Fruit fly (Drosophila melanogaster) whole organism, embryonic: ENCODE data around the gene CG12075.

ENCODE experiments used
- Ada2b ChIP-seq: fragments of 200-800 bp; sonication (Bioruptor generic); IDR thresholded peaks from 2 replicates; pipeline ENCODE4 v1.3.6; 2022; ENCODE audit warnings: missing biosample characterization, missing genetic modification characterization
- Bdp1 ChIP-seq: fragments of 200-800 bp; sonication (Bioruptor generic); optimal IDR thresholded peaks from 3 replicates; lab custom pipeline; 2016; ENCODE audit warnings: missing biosample characterization, missing genetic modification characterization
- BtbVII ChIP-seq: fragments of 200-800 bp; sonication (Bioruptor generic); optimal IDR thresholded peaks from 3 replicates; lab custom pipeline; 2017; ENCODE audit warnings: missing biosample characterization, mild to moderate bottlenecking, missing genetic modification characterization
- CG10431 ChIP-seq: fragments of 200-800 bp; sonication (Bioruptor generic); optimal IDR thresholded peaks from 3 replicates; lab custom pipeline; 2018; ENCODE audit warnings: missing biosample characterization, mild to moderate bottlenecking, missing genetic modification characterization
- CG10543 ChIP-seq: fragments of 200-800 bp; sonication (Bioruptor generic); optimal IDR thresholded peaks from 3 replicates; lab custom pipeline; 2017; ENCODE audit warnings: missing biosample characterization, mild to moderate bottlenecking, missing genetic modification characterization, moderate library complexity
- CG10565 ChIP-seq: fragments of 200-800 bp; sonication (Bioruptor generic); optimal IDR thresholded peaks from 3 replicates; lab custom pipeline; 2016; ENCODE audit warnings: missing biosample characterization, mild to moderate bottlenecking, missing genetic modification characterization
- CG11456 ChIP-seq: fragments of 200-800 bp; sonication (Bioruptor generic); IDR thresholded peaks from 3 replicates; pipeline ENCODE4 v1.3.6; 2022; ENCODE audit warnings: missing biosample characterization, missing genetic modification characterization
- CG12071 ChIP-seq: fragments of 200-800 bp; sonication (Bioruptor generic); optimal IDR thresholded peaks from 3 replicates; lab custom pipeline; 2018; ENCODE audit warnings: missing biosample characterization, mild to moderate bottlenecking, missing genetic modification characterization
- CG12219 ChIP-seq: fragments of 200-800 bp; sonication (Bioruptor generic); optimal IDR thresholded peaks from 3 replicates; lab custom pipeline; 2018; ENCODE audit warnings: missing biosample characterization, mild to moderate bottlenecking, missing genetic modification characterization
- CG13287 ChIP-seq: fragments of 200-800 bp; sonication (Bioruptor generic); IDR thresholded peaks from 2 replicates; pipeline ENCODE4 v1.3.6; 2022; ENCODE audit warnings: missing biosample characterization, missing genetic modification characterization; ENCODE audit not compliant: partially characterized antibody
- CG13296 ChIP-seq: fragments of 200-800 bp; sonication (Bioruptor generic); optimal IDR thresholded peaks from 3 replicates; lab custom pipeline; 2018; ENCODE audit warnings: missing biosample characterization, mild to moderate bottlenecking, missing genetic modification characterization
- CG15601 ChIP-seq: fragments of 200-800 bp; sonication (Bioruptor generic); optimal IDR thresholded peaks from 3 replicates; lab custom pipeline; 2019; ENCODE audit warnings: missing biosample characterization, mild to moderate bottlenecking, missing genetic modification characterization, moderate library complexity
- CG1647 ChIP-seq: fragments of 200-800 bp; sonication (Bioruptor generic); optimal IDR thresholded peaks from 3 replicates; lab custom pipeline; 2016; ENCODE audit warnings: missing biosample characterization, missing genetic modification characterization
- CG16863 ChIP-seq: fragments of 200-800 bp; sonication (Bioruptor generic); optimal IDR thresholded peaks from 3 replicates; lab custom pipeline; 2016; ENCODE audit warnings: missing biosample characterization, missing genetic modification characterization
- CG17186 ChIP-seq: fragments of 200-800 bp; sonication (Bioruptor generic); optimal IDR thresholded peaks from 3 replicates; lab custom pipeline; 2017; ENCODE audit warnings: missing biosample characterization, missing genetic modification reagents, missing genetic modification characterization
- CG18476 ChIP-seq: fragments of 200-800 bp; sonication (Bioruptor generic); optimal IDR thresholded peaks from 2 replicates; lab custom pipeline; 2016; ENCODE audit warnings: missing biosample characterization, mild to moderate bottlenecking, missing genetic modification characterization
- CG30020 ChIP-seq: fragments of 200-800 bp; optimal IDR thresholded peaks from 2 replicates; lab custom pipeline; 2019; ENCODE audit warnings: missing biosample characterization, mild to moderate bottlenecking, missing genetic modification characterization, moderate library complexity
- CG6272 ChIP-seq: fragments of 200-800 bp; sonication (Bioruptor generic); IDR thresholded peaks from 2 replicates; pipeline ENCODE4 v1.3.6; 2022; ENCODE audit warnings: missing biosample characterization, missing genetic modification characterization
- CG7372 ChIP-seq: fragments of 200-800 bp; sonication (Bioruptor generic); IDR thresholded peaks from 2 replicates; pipeline ENCODE4 v1.3.6; 2022; ENCODE audit warnings: missing biosample characterization, missing genetic modification characterization
- CG8478 ChIP-seq: fragments of >200 bp; optimal IDR thresholded peaks from 2 replicates; lab custom pipeline; 2018
- Dad ChIP-seq: fragments of 200-800 bp; sonication (Bioruptor generic); optimal IDR thresholded peaks from 3 replicates; lab custom pipeline; 2016; ENCODE audit warnings: missing biosample characterization, missing genetic modification characterization
- Deaf1 ChIP-seq: fragments of 200-800 bp; optimal IDR thresholded peaks from 3 replicates; lab custom pipeline; 2019; ENCODE audit warnings: missing biosample characterization, mild to moderate bottlenecking, missing genetic modification characterization, moderate library complexity
- Ets97D ChIP-seq: fragments of 200-800 bp; sonication (Bioruptor generic); optimal IDR thresholded peaks from 3 replicates; lab custom pipeline; 2016; ENCODE audit warnings: missing biosample characterization, missing genetic modification characterization
- Fer2 ChIP-seq: fragments of 200-800 bp; sonication (Bioruptor generic); optimal IDR thresholded peaks from 2 replicates; lab custom pipeline; 2018; ENCODE audit warnings: missing biosample characterization, mild to moderate bottlenecking, missing genetic modification characterization, moderate library complexity
- Med ChIP-seq: fragments of 200-800 bp; sonication (Bioruptor generic); peaks from one replicate; lab custom pipeline; 2016; ENCODE audit warnings: missing biosample characterization, missing genetic modification characterization, mild to moderate bottlenecking, inconsistent platforms, moderate library complexity
- Mes4 ChIP-seq: fragments of 200-800 bp; sonication (Bioruptor generic); optimal IDR thresholded peaks from 2 replicates; lab custom pipeline; 2016; ENCODE audit warnings: missing biosample characterization, missing genetic modification characterization
- Optix ChIP-seq: fragments of 200-800 bp; sonication (Bioruptor generic); IDR thresholded peaks from 3 replicates; pipeline ENCODE4 v1.3.6; 2022; ENCODE audit warnings: missing biosample characterization, missing genetic modification characterization
- Scr ChIP-seq: fragments of 200-800 bp; sonication (Bioruptor generic); IDR thresholded peaks from 2 replicates; pipeline ENCODE4 v1.3.6; 2022; ENCODE audit warnings: missing biosample characterization, missing genetic modification characterization; ENCODE audit not compliant: partially characterized antibody
- Side ChIP-seq: fragments of 200-800 bp; sonication (Bioruptor generic); optimal IDR thresholded peaks from 2 replicates; lab custom pipeline; 2016; ENCODE audit warnings: missing biosample characterization, missing genetic modification characterization
- TFAM ChIP-seq: fragments of 200-800 bp; sonication (Bioruptor generic); optimal IDR thresholded peaks from 2 replicates; lab custom pipeline; 2017; ENCODE audit warnings: missing biosample characterization, missing genetic modification characterization, inconsistent platforms
- bab2 ChIP-seq: fragments of 200-800 bp; sonication (Bioruptor generic); optimal IDR thresholded peaks from 2 replicates; lab custom pipeline; 2016; ENCODE audit warnings: missing biosample characterization, missing genetic modification characterization
- chif ChIP-seq, 2 experiments: fragments of 200-800 bp; sonication (Bioruptor generic); optimal IDR thresholded peaks; 3 replicates each; lab custom pipeline; 2016; ENCODE audit warnings: missing biosample characterization in 2 of 2, missing genetic modification characterization in 2 of 2
- chm ChIP-seq: fragments of 200-800 bp; sonication (Bioruptor generic); IDR thresholded peaks from 2 replicates; pipeline ENCODE4 v1.3.6; 2022; ENCODE audit warnings: missing biosample characterization, missing genetic modification characterization
- corto ChIP-seq: fragments of 200-800 bp; sonication (Bioruptor generic); optimal IDR thresholded peaks from 2 replicates; lab custom pipeline; 2016; ENCODE audit warnings: missing biosample characterization, mild to moderate bottlenecking, missing genetic modification characterization, moderate library complexity
- da ChIP-seq: fragments of 200-800 bp; sonication (Bioruptor generic); optimal IDR thresholded peaks from 2 replicates; lab custom pipeline; 2016; ENCODE audit warnings: missing biosample characterization, missing genetic modification characterization
- dati ChIP-seq: fragments of 200-800 bp; sonication (Bioruptor generic); IDR thresholded peaks from 2 replicates; pipeline ENCODE4 v1.3.6; 2022; ENCODE audit warnings: missing biosample characterization, missing genetic modification characterization
- esg ChIP-seq: fragments of 200-800 bp; sonication (Bioruptor generic); conservative IDR thresholded peaks from 2 replicates; pipeline ENCODE4 v1.3.6; 2022; ENCODE audit warnings: missing biosample characterization, missing genetic modification characterization
- exex ChIP-seq: fragments of 200-800 bp; sonication (Bioruptor generic); optimal IDR thresholded peaks from 4 replicates; lab custom pipeline; 2018; ENCODE audit warnings: missing biosample characterization, mild to moderate bottlenecking, missing genetic modification characterization, moderate library complexity
- fd102C ChIP-seq: fragments of 200-800 bp; sonication (Bioruptor generic); optimal IDR thresholded peaks from 2 replicates; lab custom pipeline; 2018; ENCODE audit warnings: missing biosample characterization, mild to moderate bottlenecking, missing genetic modification characterization, moderate library complexity
- fru ChIP-seq: fragments of >200 bp; optimal IDR thresholded peaks from 2 replicates; lab custom pipeline; 2017
- grn ChIP-seq: fragments of 200-800 bp; sonication (Bioruptor generic); optimal IDR thresholded peaks from 3 replicates; lab custom pipeline; 2017; ENCODE audit warnings: missing biosample characterization, missing genetic modification characterization
- her ChIP-seq: fragments of 200-800 bp; sonication (Bioruptor generic); optimal IDR thresholded peaks from 2 replicates; lab custom pipeline; 2016; ENCODE audit warnings: missing biosample characterization, missing genetic modification characterization
- mld ChIP-seq: fragments of 200-800 bp; sonication (Bioruptor generic); IDR thresholded peaks from 3 replicates; pipeline ENCODE4 v1.3.6; 2022; ENCODE audit warnings: missing biosample characterization, missing genetic modification characterization; ENCODE audit not compliant: partially characterized antibody
- odd ChIP-seq: fragments of 200-800 bp; sonication (Bioruptor generic); optimal IDR thresholded peaks from 2 replicates; lab custom pipeline; 2017; ENCODE audit warnings: missing biosample characterization, mild to moderate bottlenecking, missing genetic modification characterization
- phol ChIP-seq: fragments of 200-800 bp; sonication (Bioruptor generic); optimal IDR thresholded peaks from 3 replicates; lab custom pipeline; 2018; ENCODE audit warnings: missing biosample characterization, mild to moderate bottlenecking, missing genetic modification characterization, moderate library complexity
- pita ChIP-seq: fragments of 200-800 bp; sonication (Bioruptor generic); optimal IDR thresholded peaks from 2 replicates; lab custom pipeline; 2017; ENCODE audit warnings: missing biosample characterization, mild to moderate bottlenecking, missing genetic modification characterization
- pum ChIP-seq: fragments of 200-800 bp; sonication (Bioruptor generic); optimal IDR thresholded peaks from 2 replicates; lab custom pipeline; 2016; ENCODE audit warnings: missing biosample characterization, missing genetic modification characterization
- ro ChIP-seq: fragments of 200-800 bp; sonication (Bioruptor generic); IDR thresholded peaks from 2 replicates; pipeline ENCODE4 v1.3.6; 2022; ENCODE audit warnings: missing biosample characterization, missing genetic modification characterization
- tna ChIP-seq: fragments of 200-800 bp; sonication (Bioruptor generic); IDR thresholded peaks from 2 replicates; pipeline ENCODE4 v1.3.6; 2022; ENCODE audit warnings: missing biosample characterization, missing genetic modification characterization; ENCODE audit not compliant: partially characterized antibody
- vvl ChIP-seq: fragments of 200-800 bp; sonication (Bioruptor generic); IDR thresholded peaks from 2 replicates; pipeline ENCODE4 v1.3.6; 2022; ENCODE audit warnings: missing biosample characterization, missing genetic modification characterization

Gene CG12075

DNA sequence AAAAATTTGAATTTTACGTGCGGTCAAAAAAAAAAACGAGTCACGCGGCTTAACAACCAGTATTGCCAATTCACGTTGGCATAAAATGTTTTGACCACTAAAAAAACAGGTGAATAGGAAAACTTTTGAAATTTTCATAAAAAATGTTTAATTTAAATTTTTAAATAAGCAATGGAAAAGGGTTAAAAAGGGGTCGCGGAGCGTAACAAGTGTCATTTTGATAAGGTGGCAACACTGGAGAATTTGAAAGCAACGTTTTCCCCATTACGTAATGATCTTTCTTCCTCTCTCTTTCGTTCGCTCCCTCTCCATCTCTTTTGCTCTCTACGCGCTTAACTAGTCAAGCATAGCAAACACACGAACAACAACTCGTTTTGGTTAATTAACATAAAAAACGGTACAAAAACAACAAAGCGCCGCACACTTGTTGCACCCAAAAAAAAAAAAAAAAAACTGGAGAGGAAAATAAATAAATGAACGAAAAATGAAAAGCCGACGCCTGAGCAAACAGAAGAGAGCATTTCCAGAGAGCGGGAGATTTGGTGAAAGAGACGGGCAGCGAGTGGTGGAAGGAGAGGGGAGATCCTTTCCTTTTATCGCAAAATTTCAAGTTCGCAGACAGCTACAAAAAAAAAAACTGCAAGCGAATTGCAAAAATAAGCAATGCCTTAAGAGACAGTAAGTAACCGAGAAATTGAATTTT is 56.3 kb downstream of the CG12075 start (continued):
- TF ChIP-seq Optix (GFP tag; lab: Robert Waterston, UW) (peak; percentile 76; the same call in 2 of the 3 replicates), chm (GFP tag; lab: Robert Waterston, UW) (no peak), Side (GFP tag; lab: Kevin White, UChicago) (peak; percentile 57), vvl (GFP tag; lab: Robert Waterston, UW) (peak; percentile 91), pita (GFP tag; lab: Kevin White, UChicago) (no peak), Dad (GFP tag; lab: Kevin White, UChicago) (peak; percentile 47), Scr (no peak), CG13296 (GFP tag; lab: Kevin White, UChicago) (peak; percentile 51), mld (GFP tag; lab: Robert Waterston, UW) (no peak), da (GFP tag; lab: Kevin White, UChicago) (peak; percentile 22), TFAM (GFP tag; lab: Kevin White, UChicago) (peak; percentile 39), bab2 (GFP tag; lab: Kevin White, UChicago) (peak; percentile 58), her (GFP tag; lab: Kevin White, UChicago) (peak; percentile 18), Bdp1 (peak; percentile 33), CG30020 (peak; percentile 19), CG15601 (peak; percentile 87), fru (lab: Kevin White, UChicago) (no peak), Fer2 (no peak), ro (GFP tag; lab: Robert Waterston, UW) (0 out of 2 replicates have a peak, but pooled peaks have one; percentile 37), CG8478 (lab: Kevin White, UChicago) (no peak), CG16863 (GFP tag; lab: Kevin White, UChicago) (peak; percentile 31), Ada2b (GFP tag; lab: Robert Waterston, UW) (peak; percentile 75), CG12219 (peak; percentile 58), Ets97D (GFP tag; lab: Kevin White, UChicago) (peak; percentile 30), CG7372 (GFP tag; lab: Robert Waterston, UW) (peak; percentile 56; the same call in 1 of the 2 replicates), phol (tag; lab: Kevin White, UChicago) (peak; percentile 88), CG1647 (GFP tag; lab: Kevin White, UChicago) (peak; percentile 52), CG10431 (peak; percentile 64), Deaf1 (peak; percentile 19), esg (GFP tag; lab: Robert Waterston, UW) (peak; percentile 72), CG6272 (GFP tag; lab: Robert Waterston, UW) (0 out of 2 replicates have a peak, but pooled peaks have one; percentile 43), pum (GFP tag; lab: Kevin White, UChicago) (peak; percentile 60), odd (peak; percentile 62), CG18476 (GFP tag; lab: Kevin White, UChicago) (peak; percentile 67), tna (GFP tag; lab: Robert Waterston, UW) (no peak), BtbVII (GFP tag; lab: Kevin White, UChicago) (peak; percentile 40), CG17186 (no peak), chif (GFP tag; optimal IDR thresholded peaks at IDR 0.05; lab: Kevin White, UChicago) (peak; percentile 37 to 70), corto (GFP tag; lab: Kevin White, UChicago) (peak; percentile 16), CG10565 (GFP tag; lab: Kevin White, UChicago) (no peak), Mes4 (peak; percentile 65), grn (GFP tag; lab: Kevin White, UChicago) (peak; percentile 10), CG10543 (peak; percentile 38), CG12071 (GFP tag; lab: Kevin White, UChicago) (peak; percentile 74), CG13287 (no peak), exex (tag; lab: Kevin White, UChicago) (peak; percentile 7), dati (GFP tag; lab: Robert Waterston, UW) (0 out of 2 replicates have a peak, but pooled peaks have one; percentile 52), CG11456 (peak; percentile 68; the same call in 1 of the 3 replicates), Med (peak; percentile 93), fd102C (GFP tag; lab: Kevin White, UChicago) (no peak)
